Worm (Caenorhabditis elegans) whole organism, young adult: Measurements from ENCODE around the gene grl-21.

ENCODE experiments used
- B0261.1 ChIP-seq: sonication (generic microtip); optimal IDR thresholded peaks from 2 replicates; lab custom pipeline; 2016; ENCODE audit warnings: mild to moderate bottlenecking, missing genetic modification characterization, moderate library complexity, missing compliant biosample characterization
- C17E4.6 ChIP-seq: fragments of 200-800 bp; sonication (Bioruptor generic); IDR thresholded peaks from 2 replicates; pipeline ENCODE4 v1.3.6; 2022; ENCODE audit warnings: missing genetic modification reagents, missing genetic modification characterization, missing compliant biosample characterization
- F10E7.11 ChIP-seq: sonication (generic microtip); optimal IDR thresholded peaks from 2 replicates; lab custom pipeline; 2017; ENCODE audit warnings: mild to moderate bottlenecking, missing genetic modification characterization, moderate library complexity, missing compliant biosample characterization
- F37B4.10 ChIP-seq: fragments of 200-800 bp; sonication (Bioruptor generic); IDR thresholded peaks from 2 replicates; pipeline ENCODE4 v1.3.6; 2022; ENCODE audit warnings: missing genetic modification characterization, missing compliant biosample characterization
- F39B2.1 ChIP-seq: fragments of 200-800 bp; sonication (Bioruptor generic); IDR thresholded peaks from 2 replicates; pipeline ENCODE4 v1.3.6; 2022; ENCODE audit warnings: missing genetic modification reagents, missing genetic modification characterization, missing compliant biosample characterization
- F49E8.2 ChIP-seq: sonication (generic microtip); optimal IDR thresholded peaks from 3 replicates; lab custom pipeline; 2017; ENCODE audit warnings: missing genetic modification characterization, mild to moderate bottlenecking, missing compliant biosample characterization, antibody characterized with exemption, moderate library complexity; ENCODE audit not compliant: insufficient read depth
- K11D2.4 ChIP-seq: fragments of 200-800 bp; sonication (Bioruptor generic); IDR thresholded peaks from 2 replicates; pipeline ENCODE4 v1.3.6; 2022; ENCODE audit warnings: missing genetic modification reagents, missing genetic modification characterization, missing compliant biosample characterization
- Y53F4B.3 ChIP-seq: fragments of 200-800 bp; sonication (Bioruptor generic); IDR thresholded peaks from 2 replicates; pipeline ENCODE4 v1.3.6; 2022; ENCODE audit warnings: missing genetic modification reagents, missing genetic modification characterization, missing compliant biosample characterization
- Y95B8A.8 ChIP-seq: fragments of 200-800 bp; sonication (Bioruptor generic); IDR thresholded peaks from 2 replicates; pipeline ENCODE4 v1.3.6; 2022; ENCODE audit warnings: missing genetic modification reagents, missing genetic modification characterization, missing compliant biosample characterization
- ZK185.1 ChIP-seq: sonication (generic microtip); optimal IDR thresholded peaks from 2 replicates; lab custom pipeline; 2016; ENCODE audit warnings: mild to moderate bottlenecking, missing genetic modification characterization, missing compliant biosample characterization; ENCODE audit not compliant: poor library complexity, severe bottlenecking
- aptf-2 ChIP-seq: fragments of 200-800 bp; sonication (Bioruptor generic); conservative IDR thresholded peaks from 2 replicates; pipeline ENCODE4 v1.3.6; 2022; ENCODE audit warnings: missing genetic modification reagents, missing genetic modification characterization, missing compliant biosample characterization
- atf-7 ChIP-seq: sonication (generic microtip); optimal IDR thresholded peaks from 2 replicates; lab custom pipeline; 2017; ENCODE audit warnings: mild to moderate bottlenecking, missing genetic modification characterization, missing compliant biosample characterization
- attf-6 ChIP-seq: fragments of 200-800 bp; sonication (Bioruptor generic); IDR thresholded peaks from 2 replicates; pipeline ENCODE4 v1.3.6; 2022; ENCODE audit warnings: missing genetic modification reagents, missing genetic modification characterization, missing compliant biosample characterization
- bed-2 ChIP-seq: fragments of 200-800 bp; sonication (Bioruptor generic); IDR thresholded peaks from 2 replicates; pipeline ENCODE4 v1.3.6; 2022; ENCODE audit warnings: missing genetic modification reagents, missing genetic modification characterization, missing compliant biosample characterization
- ccch-3 ChIP-seq: fragments of 200-800 bp; sonication (Bioruptor generic); optimal IDR thresholded peaks from 2 replicates; lab custom pipeline; 2018; ENCODE audit warnings: mild to moderate bottlenecking, missing genetic modification characterization, missing compliant biosample characterization
- ceh-58 ChIP-seq: fragments of 200-800 bp; sonication (Bioruptor generic); IDR thresholded peaks from 2 replicates; pipeline ENCODE4 v1.3.6; 2022; ENCODE audit warnings: missing genetic modification characterization, missing compliant biosample characterization
- ceh-79 ChIP-seq: sonication (generic microtip); optimal IDR thresholded peaks from 2 replicates; lab custom pipeline; 2017; ENCODE audit warnings: mild to moderate bottlenecking, missing genetic modification characterization, missing compliant biosample characterization
- die-1 ChIP-seq: sonication (generic microtip); optimal IDR thresholded peaks from 2 replicates; lab custom pipeline; 2016; ENCODE audit warnings: missing genotype, mild to moderate bottlenecking, missing genetic modification characterization, missing compliant biosample characterization
- dpff-1 ChIP-seq: sonication (generic microtip); optimal IDR thresholded peaks from 2 replicates; lab custom pipeline; 2017; ENCODE audit warnings: mild to moderate bottlenecking, missing genetic modification characterization, missing compliant biosample characterization
- egrh-3 ChIP-seq: fragments of 200-800 bp; sonication (Bioruptor generic); IDR thresholded peaks from 2 replicates; pipeline ENCODE4 v1.3.6; 2022; ENCODE audit warnings: missing genetic modification reagents, missing genetic modification characterization, missing compliant biosample characterization
- ekl-4 ChIP-seq: fragments of 200-800 bp; sonication (Bioruptor generic); IDR thresholded peaks from 2 replicates; pipeline ENCODE4 v1.3.6; 2022; ENCODE audit warnings: missing genetic modification reagents, missing genetic modification characterization, missing compliant biosample characterization
- fkh-3 ChIP-seq: sonication (generic microtip); optimal IDR thresholded peaks from 2 replicates; lab custom pipeline; 2016; ENCODE audit warnings: mild to moderate bottlenecking, missing genetic modification characterization, missing compliant biosample characterization
- gei-17 ChIP-seq: fragments of 200-800 bp; sonication (Bioruptor generic); optimal IDR thresholded peaks from 2 replicates; lab custom pipeline; 2018; ENCODE audit warnings: mild to moderate bottlenecking, missing genetic modification characterization, missing compliant biosample characterization
- hlh-26 ChIP-seq: fragments of 200-800 bp; sonication (Bioruptor generic); conservative IDR thresholded peaks from 2 replicates; pipeline ENCODE4 v1.3.6; 2022; ENCODE audit warnings: missing genetic modification reagents, missing genetic modification characterization, missing compliant biosample characterization
- let-526 ChIP-seq: fragments of 200-800 bp; sonication (Bioruptor generic); IDR thresholded peaks from 2 replicates; pipeline ENCODE4 v1.3.6; 2022; ENCODE audit warnings: missing genetic modification reagents, missing genetic modification characterization, missing compliant biosample characterization
- let-607 ChIP-seq, 2 experiments: fragments of 200-800 bp in 1 of 2; sonication (Bioruptor generic) in 1 of 2; sonication (generic microtip) in 1 of 2; optimal IDR thresholded peaks; 2 replicates each; lab custom pipeline; 2016 to 2018; ENCODE audit warnings: mild to moderate bottlenecking in 2 of 2, missing compliant biosample characterization in 2 of 2, missing genetic modification characterization in 2 of 2, moderate library complexity in 2 of 2, missing genotype in 1 of 2
- lir-1 ChIP-seq: fragments of 200-800 bp; sonication (Bioruptor generic); conservative IDR thresholded peaks from 2 replicates; pipeline ENCODE4 v1.3.6; 2022; ENCODE audit warnings: missing genetic modification reagents, missing genetic modification characterization, missing compliant biosample characterization
- lsl-1 ChIP-seq: fragments of 200-800 bp; sonication (Bioruptor generic); optimal IDR thresholded peaks from 2 replicates; lab custom pipeline; 2018; ENCODE audit warnings: mild to moderate bottlenecking, missing genetic modification characterization, moderate library complexity, missing compliant biosample characterization
- madf-10 ChIP-seq: sonication (generic microtip); optimal IDR thresholded peaks from 2 replicates; lab custom pipeline; 2016; ENCODE audit warnings: mild to moderate bottlenecking, missing genetic modification characterization, missing compliant biosample characterization
- madf-8 ChIP-seq: fragments of 200-800 bp; sonication (Bioruptor generic); conservative IDR thresholded peaks from 2 replicates; pipeline ENCODE4 v1.3.6; 2022; ENCODE audit warnings: missing genetic modification reagents, missing genetic modification characterization, missing compliant biosample characterization
- mes-4 ChIP-seq: sonication (generic microtip); optimal IDR thresholded peaks from 2 replicates; lab custom pipeline; 2016; ENCODE audit warnings: missing genotype, missing genetic modification characterization, missing compliant biosample characterization
- mxl-1 ChIP-seq: sonication (generic microtip); optimal IDR thresholded peaks from 2 replicates; lab custom pipeline; 2016; ENCODE audit warnings: missing genetic modification characterization, missing compliant biosample characterization
- nhr-179 ChIP-seq: sonication (generic microtip); optimal IDR thresholded peaks from 2 replicates; lab custom pipeline; 2016; ENCODE audit warnings: mild to moderate bottlenecking, missing genetic modification characterization, missing compliant biosample characterization
- nhr-27 ChIP-seq: fragments of 200-800 bp; sonication (Bioruptor generic); optimal IDR thresholded peaks from 2 replicates; lab custom pipeline; 2018; ENCODE audit warnings: mild to moderate bottlenecking, missing genetic modification characterization, moderate library complexity, missing compliant biosample characterization
- nhr-80 ChIP-seq: sonication (generic microtip); optimal IDR thresholded peaks from 2 replicates; lab custom pipeline; 2016; ENCODE audit warnings: missing genetic modification characterization, missing compliant biosample characterization
- pbrm-1 ChIP-seq: fragments of 200-800 bp; sonication (Bioruptor generic); IDR thresholded peaks from 2 replicates; pipeline ENCODE4 v1.3.6; 2022; ENCODE audit warnings: missing genetic modification reagents, missing genetic modification characterization, missing compliant biosample characterization
- rec-8 ChIP-seq, 2 experiments: sonication (generic microtip); optimal IDR thresholded peaks; 2 replicates each; lab custom pipeline; 2016; ENCODE audit warnings: mild to moderate bottlenecking in 2 of 2, missing genetic modification characterization in 2 of 2, missing genetic modification reagents in 2 of 2, missing genotype in 2 of 2, missing biosample characterization in 1 of 2, missing compliant biosample characterization in 1 of 2, moderate library complexity in 1 of 2
- rpc-1 ChIP-seq, 2 experiments: fragments of 150-350 bp in 1 of 2; sonication (generic microtip) in 1 of 2; optimal IDR thresholded peaks; 2 replicates each; lab custom pipeline; 2014 to 2018; ENCODE audit warnings: missing biosample characterization in 1 of 2, missing genetic modification characterization in 1 of 2, missing genetic modification reagents in 1 of 2, missing genotype in 1 of 2
- sdz-38 ChIP-seq: sonication (generic microtip); optimal IDR thresholded peaks from 2 replicates; lab custom pipeline; 2016; ENCODE audit warnings: missing genotype, missing genetic modification characterization, missing compliant biosample characterization
- sea-2 ChIP-seq: fragments of 200-800 bp; sonication (Bioruptor generic); IDR thresholded peaks from 2 replicates; pipeline ENCODE4 v1.3.6; 2022; ENCODE audit warnings: missing genetic modification characterization, missing compliant biosample characterization
- snpc-1.3 ChIP-seq: sonication (generic microtip); optimal IDR thresholded peaks from 2 replicates; lab custom pipeline; 2017; ENCODE audit warnings: missing genetic modification characterization, mild to moderate bottlenecking, missing compliant biosample characterization, antibody characterized with exemption, moderate library complexity, missing genotype, missing genetic modification reagents; ENCODE audit not compliant: insufficient read depth
- snpc-3.4 ChIP-seq: sonication (generic microtip); optimal IDR thresholded peaks from 2 replicates; lab custom pipeline; 2017; ENCODE audit warnings: missing genetic modification characterization, mild to moderate bottlenecking, missing compliant biosample characterization, antibody characterized with exemption, moderate library complexity, missing genotype, missing genetic modification reagents
- zfh-2 ChIP-seq: fragments of 200-800 bp; sonication (Bioruptor generic); conservative IDR thresholded peaks from 2 replicates; pipeline ENCODE4 v1.3.6; 2022; ENCODE audit warnings: missing genetic modification reagents, missing genetic modification characterization, missing compliant biosample characterization
- zim-3 ChIP-seq: sonication (generic microtip); optimal IDR thresholded peaks from 2 replicates; lab custom pipeline; 2017; ENCODE audit warnings: mild to moderate bottlenecking, missing genetic modification characterization, moderate library complexity, missing compliant biosample characterization
- ztf-22 ChIP-seq: fragments of 200-800 bp; sonication (Bioruptor generic); optimal IDR thresholded peaks from 2 replicates; lab custom pipeline; 2018; ENCODE audit warnings: mild to moderate bottlenecking, missing genetic modification characterization, moderate library complexity, missing compliant biosample characterization
- ztf-25 ChIP-seq: fragments of 200-800 bp; sonication (Bioruptor generic); IDR thresholded peaks from 2 replicates; pipeline ENCODE4 v1.3.6; 2022; ENCODE audit warnings: missing genetic modification reagents, missing genetic modification characterization, missing compliant biosample characterization

The grl-21 gene

ce11 chrIV:10697022-10697979 is 40.0 kb upstream of the grl-21 start, which contains the start of gene allo-1 (continued):
- TF ChIP-seq C17E4.6 (GFP tag; lab: Robert Waterston, UW): no peak
- no peak for TF ChIP-seq dpff-1 (tag; lab: Kevin White, UChicago)
- TF ChIP-seq F37B4.10: no peak
- TF ChIP-seq F49E8.2: no peak
- TF ChIP-seq zfh-2 (GFP tag; lab: Robert Waterston, UW): no peak; the same call in 1 of the 2 replicates
- no peak for TF ChIP-seq aptf-2 (GFP tag; lab: Robert Waterston, UW)
- TF ChIP-seq nhr-80 (tag; lab: Kevin White, UChicago): peak; percentile 74
- TF ChIP-seq mes-4 (tag; lab: Kevin White, UChicago): no peak
- no peak for TF ChIP-seq bed-2 (GFP tag; lab: Robert Waterston, UW)
- no peak for TF ChIP-seq F39B2.1
- TF ChIP-seq nhr-179 (tag; lab: Kevin White, UChicago): no peak
- no peak for TF ChIP-seq snpc-1.3
- TF ChIP-seq ztf-22 (GFP tag; lab: Kevin White, UChicago): no peak
- no peak for TF ChIP-seq ccch-3
- peak; percentile 49; the same call in 1 of the 2 replicates for TF ChIP-seq pbrm-1 (GFP tag; lab: Robert Waterston, UW)
- no peak for TF ChIP-seq ceh-58
- no peak for TF ChIP-seq sdz-38 (tag; lab: Kevin White, UChicago)
- TF ChIP-seq Y53F4B.3 (GFP tag; lab: Robert Waterston, UW): no peak
- TF ChIP-seq nhr-27 (tag; lab: Kevin White, UChicago): no peak
- TF ChIP-seq hlh-26 (GFP tag; lab: Robert Waterston, UW): no peak
- TF ChIP-seq B0261.1 (tag; lab: Kevin White, UChicago): no peak
- peak; percentile 4 for TF ChIP-seq madf-10 (tag; lab: Kevin White, UChicago)
- TF ChIP-seq K11D2.4 (GFP tag; lab: Robert Waterston, UW): no peak
- no peak for TF ChIP-seq attf-6 (GFP tag; lab: Robert Waterston, UW)
- no peak for TF ChIP-seq ztf-25
- TF ChIP-seq gei-17 (GFP tag; lab: Kevin White, UChicago): no peak
- no peak for TF ChIP-seq Y95B8A.8 (GFP tag; lab: Robert Waterston, UW)
- TF ChIP-seq let-607 (tag; optimal IDR thresholded peaks at IDR 0.05; lab: Kevin White, UChicago): no peak
- no peak for TF ChIP-seq rec-8 (tag; optimal IDR thresholded peaks at IDR 0.05; lab: Kevin White, UChicago)
- no peak for TF ChIP-seq mxl-1 (tag; lab: Kevin White, UChicago)
- TF ChIP-seq rpc-1 (optimal IDR thresholded peaks at IDR 0.05; lab: Kevin White, UChicago): no peak
- no peak for TF ChIP-seq rpc-1 (tag; optimal IDR thresholded peaks at IDR 0.05; lab: Kevin White, UChicago)
- no peak for TF ChIP-seq zim-3
- no peak for TF ChIP-seq let-526 (GFP tag; lab: Robert Waterston, UW)
- TF ChIP-seq die-1 (tag; lab: Kevin White, UChicago): no peak
- no peak for TF ChIP-seq lsl-1 (GFP tag; lab: Kevin White, UChicago)
- no peak for TF ChIP-seq ceh-79 (tag; lab: Kevin White, UChicago)
- no peak for TF ChIP-seq atf-7
- TF ChIP-seq F10E7.11: no peak
- TF ChIP-seq sea-2 (GFP tag; lab: Robert Waterston, UW): no peak
- TF ChIP-seq fkh-3 (tag; lab: Kevin White, UChicago): no peak
- TF ChIP-seq ekl-4 (GFP tag; lab: Robert Waterston, UW): peak; percentile 42; the same call in 1 of the 2 replicates
- no peak for TF ChIP-seq snpc-3.4
- no peak for TF ChIP-seq lir-1 (GFP tag; lab: Robert Waterston, UW)
- peak; percentile 51 for TF ChIP-seq ZK185.1 (tag; lab: Kevin White, UChicago)
- peak; percentile 17; the same call in 1 of the 2 replicates for TF ChIP-seq madf-8 (GFP tag; lab: Robert Waterston, UW)
- no peak for TF ChIP-seq egrh-3
